Worm (Caenorhabditis elegans): ENCODE data around the gene F13B6.1.
A peak's percentile ranks its signal among the peaks of the same experiment; 100 is the strongest.

F13B6.1 gene

ce11 chrIV:7499302-7499701 lies 43.0 kb downstream of the F13B6.1 start (continued):
- TF ChIP-seq ceh-58 (GFP tag; IDR thresholded peaks at IDR 0.05) = no peak
- TF ChIP-seq cebp-1 (GFP tag; IDR thresholded peaks at IDR 0.05) = no peak
- TF ChIP-seq cebp-1 (tag; optimal IDR thresholded peaks at IDR 0.05) = no peak
- peak; percentile 17 for TF ChIP-seq ztf-18 (tag; optimal IDR thresholded peaks at IDR 0.05)
- peak; percentile 68 for TF ChIP-seq die-1 (tag; optimal IDR thresholded peaks at IDR 0.05)
- no peak for TF ChIP-seq attf-6 (GFP tag; IDR thresholded peaks at IDR 0.05)
- TF ChIP-seq ceh-79 (tag; optimal IDR thresholded peaks at IDR 0.05) = no peak
- no peak for TF ChIP-seq madf-10 (tag; optimal IDR thresholded peaks at IDR 0.05)
- no peak for TF ChIP-seq Y67H2A.10 (GFP tag; conservative IDR thresholded peaks at IDR 0.05)
- no peak for TF ChIP-seq F39B2.1 (GFP tag; IDR thresholded peaks at IDR 0.05)
- no peak for TF ChIP-seq lin-40 (tag; optimal IDR thresholded peaks at IDR 0.05)
- TF ChIP-seq tbx-9 (tag; optimal IDR thresholded peaks at IDR 0.05; ENCODE audit: borderline replicate concordance) = no peak
- no peak for TF ChIP-seq hsf-1 (GFP tag; IDR thresholded peaks at IDR 0.05)
- peak in 1 of 2 experiments; percentile 12 for TF ChIP-seq rec-8 (tag; optimal IDR thresholded peaks at IDR 0.05)
- TF ChIP-seq pbrm-1 (GFP tag; IDR thresholded peaks at IDR 0.05) = no peak
- TF ChIP-seq snpc-4 (GFP tag; optimal IDR thresholded peaks at IDR 0.05) = peak; percentile 73
- peak in 3 of 4 experiments; percentile 90 to 96 (median 93) for TF ChIP-seq snpc-4 (tag; optimal IDR thresholded peaks at IDR 0.05)
- TF ChIP-seq sea-2 (GFP tag; IDR thresholded peaks at IDR 0.05) = no peak
- TF ChIP-seq F57A8.1 (GFP tag; optimal IDR thresholded peaks at IDR 0.05) = no peak
- no peak for TF ChIP-seq unc-62 (GFP tag; optimal IDR thresholded peaks at IDR 0.05)
- no peak for TF ChIP-seq D2030.7 (GFP tag; IDR thresholded peaks at IDR 0.05)
- no peak for TF ChIP-seq lsy-27 (tag; optimal IDR thresholded peaks at IDR 0.05; ENCODE audit: borderline replicate concordance, insufficient read depth)
- TF ChIP-seq bed-2 (GFP tag; IDR thresholded peaks at IDR 0.05) = no peak
- no peak for TF ChIP-seq lin-54 (GFP tag; optimal IDR thresholded peaks at IDR 0.05)
- TF ChIP-seq egrh-3 (GFP tag; IDR thresholded peaks at IDR 0.05) = no peak
- TF ChIP-seq C17E4.6 (GFP tag; IDR thresholded peaks at IDR 0.05) = no peak
- no peak for TF ChIP-seq ztf-3 (GFP tag; optimal IDR thresholded peaks at IDR 0.05)
- TF ChIP-seq ceh-91 (GFP tag; IDR thresholded peaks at IDR 0.05) = no peak

ce11 chrIV:7500924-7501323 lies 44.6 kb downstream of the F13B6.1 start:
- TF ChIP-seq ceh-40 (GFP tag; IDR thresholded peaks at IDR 0.05) (no peak), snpc-1.1 (tag; optimal IDR thresholded peaks at IDR 0.05; ENCODE audit: insufficient read depth) (no peak), nhr-27 (tag; optimal IDR thresholded peaks at IDR 0.05) (no peak), pbrm-1 (GFP tag; IDR thresholded peaks at IDR 0.05) (no peak), efl-1 (GFP tag; optimal IDR thresholded peaks at IDR 0.05) (no peak), egrh-3 (GFP tag; IDR thresholded peaks at IDR 0.05) (no peak)

ce11 chrIV:7501337-7501736 lies 45.0 kb downstream of the F13B6.1 start, which contains the start of gene F55G1.15:
F55G1.15 (minus strand) TSS chrIV:7501437.
- no peak for TF ChIP-seq dpff-1 (tag; optimal IDR thresholded peaks at IDR 0.05)
- TF ChIP-seq lin-54 (GFP tag; optimal IDR thresholded peaks at IDR 0.05) = no peak
- no peak for TF ChIP-seq ama-1 (optimal IDR thresholded peaks at IDR 0.05)
- no peak for TF ChIP-seq ama-1 (GFP tag; optimal IDR thresholded peaks at IDR 0.05)
- no peak for TF ChIP-seq ceh-40 (GFP tag; IDR thresholded peaks at IDR 0.05)
- no peak for TF ChIP-seq bed-2 (GFP tag; IDR thresholded peaks at IDR 0.05)

ce11 chrIV:7503322-7503721 lies 47.0 kb downstream of the F13B6.1 start, which contains the start of gene glt-6:
glt-6 (plus strand) TSS chrIV:7503622.
- TF ChIP-seq snpc-1.1 (tag; optimal IDR thresholded peaks at IDR 0.05; ENCODE audit: insufficient read depth) = no peak
- no peak for TF ChIP-seq akir-1 (GFP tag; optimal IDR thresholded peaks at IDR 0.05)
- TF ChIP-seq dpl-1 (GFP tag; optimal IDR thresholded peaks at IDR 0.05) = no peak
- TF ChIP-seq mxl-1 (tag; optimal IDR thresholded peaks at IDR 0.05) = no peak
- TF ChIP-seq hlh-26 (GFP tag; conservative IDR thresholded peaks at IDR 0.05) = no peak
- TF ChIP-seq lin-40 (tag; optimal IDR thresholded peaks at IDR 0.05) = no peak
- no peak for TF ChIP-seq attf-5 (GFP tag; optimal IDR thresholded peaks at IDR 0.05)
- TF ChIP-seq F55B11.4 (tag; optimal IDR thresholded peaks at IDR 0.05; ENCODE audit: borderline replicate concordance, insufficient read depth) = no peak
- no peak for TF ChIP-seq madf-10 (tag; optimal IDR thresholded peaks at IDR 0.05)
- TF ChIP-seq ama-1 (optimal IDR thresholded peaks at IDR 0.05) = no peak
- no peak for TF ChIP-seq ama-1 (GFP tag; optimal IDR thresholded peaks at IDR 0.05)

Measured in whole organism, young adult.